Fruit fly (Drosophila melanogaster): Measurements from ENCODE around the gene Naglu.

DNA sequence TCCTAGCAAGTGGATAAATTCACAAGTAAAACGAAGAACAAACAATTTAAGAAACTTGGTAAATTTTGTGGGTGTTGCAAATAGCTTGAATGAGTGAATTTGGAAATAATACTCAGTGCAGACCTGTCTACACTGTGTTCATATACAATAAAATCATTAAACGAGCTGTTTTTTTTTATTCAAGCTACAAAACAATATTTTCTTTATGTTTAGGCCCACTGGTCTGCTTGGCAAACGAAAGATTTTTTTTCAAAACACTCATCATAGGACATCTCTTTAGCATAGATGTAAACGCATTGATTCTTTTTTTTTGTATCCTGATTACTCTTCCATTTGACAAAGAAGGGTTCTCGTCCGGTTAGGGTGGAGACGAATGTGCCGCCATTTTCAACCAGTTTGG, 19.4 kb downstream of the Naglu start, which contains the start of gene CG42820:
- TF ChIP-seq kay (GFP tag; ENCODE audit: borderline replicate concordance): no peak
- TF ChIP-seq pad (GFP tag; optimal IDR thresholded peaks at IDR 0.05): no peak
- no peak for TF ChIP-seq cic (GFP tag; optimal IDR thresholded peaks at IDR 0.05)
- TF ChIP-seq CG5204 (GFP tag; optimal IDR thresholded peaks at IDR 0.05): no peak
- no peak for TF ChIP-seq cnc (optimal IDR thresholded peaks at IDR 0.05)
- no peak for TF ChIP-seq Crg-1 (GFP tag; optimal IDR thresholded peaks at IDR 0.05)

Measured in whole organism, adult.